Worm (Caenorhabditis elegans) whole organism, L4 larva: ENCODE measurements around the gene dpl-1.

Experiments
- D1046.2 ChIP-seq: fragments of 200-800 bp; sonication (Bioruptor generic); IDR thresholded peaks from 2 replicates; pipeline ENCODE4 v1.3.6; 2022; ENCODE audit warnings: missing genetic modification characterization, missing compliant biosample characterization
- F37D6.2 ChIP-seq: sonication (generic microtip); optimal IDR thresholded peaks from 2 replicates; lab custom pipeline; 2016; ENCODE audit warnings: mild to moderate bottlenecking, missing genetic modification characterization, missing compliant biosample characterization
- F49E8.2 ChIP-seq: sonication (generic microtip); optimal IDR thresholded peaks from 2 replicates; lab custom pipeline; 2016; ENCODE audit warnings: missing compliant biosample characterization, mild to moderate bottlenecking, missing genetic modification characterization, borderline replicate concordance
- T20F7.1 ChIP-seq: fragments of 200-800 bp; sonication (Bioruptor generic); optimal IDR thresholded peaks from 2 replicates; lab custom pipeline; 2018; ENCODE audit warnings: mild to moderate bottlenecking, missing genetic modification characterization, missing compliant biosample characterization
- T26A8.4 ChIP-seq: fragments of 200-800 bp; sonication (Bioruptor generic); IDR thresholded peaks from 2 replicates; pipeline ENCODE4 v1.3.6; 2022; ENCODE audit warnings: missing genetic modification characterization, missing compliant biosample characterization
- Y105C5A.15 ChIP-seq: fragments of 200-800 bp; sonication (Bioruptor generic); IDR thresholded peaks from 2 replicates; pipeline ENCODE4 v1.3.6; 2022; ENCODE audit warnings: missing genetic modification characterization, missing compliant biosample characterization
- Y48G9A.11 ChIP-seq: fragments of 200-800 bp; sonication (Bioruptor generic); IDR thresholded peaks from 2 replicates; pipeline ENCODE4 v1.3.6; 2022; ENCODE audit warnings: missing genetic modification reagents, missing genetic modification characterization, missing compliant biosample characterization
- ZK337.2 ChIP-seq: fragments of 200-800 bp; sonication (Bioruptor generic); IDR thresholded peaks from 2 replicates; pipeline ENCODE4 v1.3.6; 2022; ENCODE audit warnings: missing genetic modification reagents, missing genetic modification characterization, missing compliant biosample characterization
- ZK546.5 ChIP-seq, 2 experiments: sonication (generic microtip); optimal IDR thresholded peaks; 2 replicates each; lab custom pipeline; 2017; ENCODE audit warnings: missing biosample characterization in 2 of 2, missing genetic modification characterization in 2 of 2
- ceh-28 ChIP-seq: fragments of 150-350 bp; optimal IDR thresholded peaks from 2 replicates; lab custom pipeline; 2014; ENCODE audit warnings: missing biosample characterization, missing genetic modification reagents, missing genetic modification characterization
- ces-1 ChIP-seq: fragments of 150-350 bp; sonication (generic microtip); optimal IDR thresholded peaks from 4 replicates; lab custom pipeline; 2014; ENCODE audit warnings: missing biosample characterization, missing genetic modification reagents, missing genetic modification characterization
- cey-2 ChIP-seq: sonication (generic microtip); optimal IDR thresholded peaks from 3 replicates; lab custom pipeline; 2017; ENCODE audit warnings: missing genetic modification characterization, mild to moderate bottlenecking, missing compliant biosample characterization, antibody characterized with exemption, borderline replicate concordance; ENCODE audit not compliant: insufficient read depth
- daf-12 ChIP-seq: fragments of 150-350 bp; optimal IDR thresholded peaks from 2 replicates; lab custom pipeline; 2014; ENCODE audit warnings: missing biosample characterization, missing genetic modification reagents, missing genetic modification characterization
- daf-16 ChIP-seq, 3 experiments: sonication (generic microtip); optimal IDR thresholded peaks; 2 replicates each; lab custom pipeline; 2016 to 2017; ENCODE audit warnings: missing genetic modification characterization in 3 of 3, missing genetic modification reagents in 3 of 3, mild to moderate bottlenecking in 2 of 3, missing compliant biosample characterization in 2 of 3, missing biosample characterization in 1 of 3, moderate library complexity in 1 of 3
- daf-8 ChIP-seq: fragments of 200-800 bp; sonication (Bioruptor generic); IDR thresholded peaks from 2 replicates; pipeline ENCODE4 v1.3.6; 2022; ENCODE audit warnings: missing genetic modification characterization, missing compliant biosample characterization
- dmd-8 ChIP-seq: fragments of 200-800 bp; sonication (Bioruptor generic); IDR thresholded peaks from 2 replicates; pipeline ENCODE4 v1.3.6; 2022; ENCODE audit warnings: missing genetic modification characterization, missing compliant biosample characterization
- duxl-1 ChIP-seq: sonication (generic microtip); optimal IDR thresholded peaks from 2 replicates; lab custom pipeline; 2016; ENCODE audit warnings: mild to moderate bottlenecking, missing genetic modification characterization, moderate library complexity, missing compliant biosample characterization; ENCODE audit not compliant: poor library complexity
- egl-43 ChIP-seq: fragments of 200-800 bp; sonication (Bioruptor generic); IDR thresholded peaks from 2 replicates; pipeline ENCODE4 v1.3.6; 2022; ENCODE audit warnings: missing genetic modification reagents, missing genetic modification characterization, missing compliant biosample characterization
- fkh-10 ChIP-seq: fragments of 150-350 bp; optimal IDR thresholded peaks from 2 replicates; lab custom pipeline; 2014; ENCODE audit warnings: missing biosample characterization, missing genetic modification reagents, missing genetic modification characterization
- hlh-30 ChIP-seq: sonication (generic microtip); optimal IDR thresholded peaks from 2 replicates; lab custom pipeline; 2017; ENCODE audit warnings: antibody characterized with exemption, mild to moderate bottlenecking, missing genetic modification characterization, missing compliant biosample characterization; ENCODE audit not compliant: insufficient read depth
- lin-1 ChIP-seq: fragments of 200-800 bp; sonication (Bioruptor generic); IDR thresholded peaks from 2 replicates; pipeline ENCODE4 v1.3.6; 2022; ENCODE audit warnings: missing genetic modification reagents, missing genetic modification characterization, missing compliant biosample characterization
- lin-13 ChIP-seq: fragments of 150-350 bp; optimal IDR thresholded peaks from 2 replicates; lab custom pipeline; 2014; ENCODE audit warnings: missing biosample characterization, missing genetic modification reagents, missing genetic modification characterization
- lin-15B ChIP-seq: fragments of 150-350 bp; sonication (generic microtip); optimal IDR thresholded peaks from 3 replicates; lab custom pipeline; 2014; ENCODE audit warnings: missing biosample characterization, missing genetic modification characterization
- lin-38 ChIP-seq: fragments of 200-800 bp; sonication (Bioruptor generic); IDR thresholded peaks from 2 replicates; pipeline ENCODE4 v1.3.6; 2022; ENCODE audit warnings: missing genetic modification reagents, missing genetic modification characterization, missing compliant biosample characterization
- lir-3 ChIP-seq: sonication (generic microtip); optimal IDR thresholded peaks from 2 replicates; lab custom pipeline; 2016; ENCODE audit warnings: mild to moderate bottlenecking, missing genetic modification characterization, missing compliant biosample characterization
- mes-2 ChIP-seq: sonication (generic microtip); optimal IDR thresholded peaks from 2 replicates; lab custom pipeline; 2016; ENCODE audit warnings: missing genotype, mild to moderate bottlenecking, missing genetic modification characterization, missing compliant biosample characterization; ENCODE audit not compliant: poor library complexity, severe bottlenecking
- mxl-2 ChIP-seq: fragments of 200-800 bp; sonication (Bioruptor generic); conservative IDR thresholded peaks from 2 replicates; pipeline ENCODE4 v1.3.6; 2022; ENCODE audit warnings: missing genetic modification reagents, missing genetic modification characterization, missing compliant biosample characterization
- mxl-3 ChIP-seq: fragments of 200-800 bp; sonication (Bioruptor generic); optimal IDR thresholded peaks from 2 replicates; lab custom pipeline; 2018; ENCODE audit warnings: mild to moderate bottlenecking, missing genetic modification characterization, missing compliant biosample characterization
- nhr-102 ChIP-seq: sonication (generic microtip); optimal IDR thresholded peaks from 2 replicates; lab custom pipeline; 2016; ENCODE audit warnings: mild to moderate bottlenecking, missing genetic modification characterization, moderate library complexity, missing compliant biosample characterization
- nhr-11 ChIP-seq: fragments of 150-350 bp; optimal IDR thresholded peaks from 2 replicates; lab custom pipeline; 2014; ENCODE audit warnings: missing biosample characterization, missing genetic modification characterization
- nhr-25 ChIP-seq: sonication (generic microtip); optimal IDR thresholded peaks from 2 replicates; lab custom pipeline; 2017; ENCODE audit warnings: missing genetic modification characterization, mild to moderate bottlenecking, missing compliant biosample characterization, antibody characterized with exemption, moderate library complexity, borderline replicate concordance; ENCODE audit not compliant: insufficient read depth
- nhr-28 ChIP-seq: fragments of 150-350 bp; optimal IDR thresholded peaks from 2 replicates; lab custom pipeline; 2014; ENCODE audit warnings: missing biosample characterization, missing genetic modification characterization
- nhr-41 ChIP-seq: fragments of 200-800 bp; sonication (Bioruptor generic); IDR thresholded peaks from 2 replicates; pipeline ENCODE4 v1.3.6; 2022; ENCODE audit warnings: missing genetic modification reagents, missing genetic modification characterization, missing compliant biosample characterization
- nhr-42 ChIP-seq: fragments of 200-800 bp; sonication (Bioruptor generic); IDR thresholded peaks from 2 replicates; pipeline ENCODE4 v1.3.6; 2022; ENCODE audit warnings: missing genetic modification characterization, missing compliant biosample characterization
- nhr-48 ChIP-seq: sonication (generic microtip); optimal IDR thresholded peaks from 2 replicates; lab custom pipeline; 2016; ENCODE audit warnings: mild to moderate bottlenecking, missing genetic modification characterization, missing compliant biosample characterization
- rbr-2 ChIP-seq: sonication (generic microtip); optimal IDR thresholded peaks from 2 replicates; lab custom pipeline; 2016; ENCODE audit warnings: missing genotype, missing genetic modification characterization, missing compliant biosample characterization
- sdz-12 ChIP-seq: fragments of 200-800 bp; sonication (Bioruptor generic); optimal IDR thresholded peaks from 2 replicates; lab custom pipeline; 2018; ENCODE audit warnings: mild to moderate bottlenecking, missing genetic modification characterization, missing compliant biosample characterization
- skn-1 ChIP-seq: fragments of 150-350 bp; optimal IDR thresholded peaks from 2 replicates; lab custom pipeline; 2014; ENCODE audit warnings: missing biosample characterization, missing genetic modification characterization
- snpc-4 ChIP-seq: fragments of 150-350 bp; optimal IDR thresholded peaks from 2 replicates; lab custom pipeline; 2014; ENCODE audit warnings: missing biosample characterization, missing genetic modification characterization
- tag-97 ChIP-seq: fragments of 200-800 bp; sonication (Bioruptor generic); IDR thresholded peaks from 2 replicates; pipeline ENCODE4 v1.3.6; 2022; ENCODE audit warnings: missing genetic modification characterization, missing compliant biosample characterization
- unc-62 ChIP-seq, 3 experiments: fragments of 150-350 bp in 1 of 3; sonication (generic microtip); optimal IDR thresholded peaks in 2 of 3; peaks in 1 of 3; 1 replicate in 1 of 3; 2 replicates in 2 of 3; lab custom pipeline; 2014 to 2017; ENCODE audit warnings: missing biosample characterization in 3 of 3, missing genetic modification characterization in 3 of 3, missing genetic modification reagents in 3 of 3, missing genotype in 1 of 3
- vab-7 ChIP-seq: fragments of 200-800 bp; sonication (Bioruptor generic); IDR thresholded peaks from 2 replicates; pipeline ENCODE4 v1.3.6; 2022; ENCODE audit warnings: missing genetic modification reagents, missing genetic modification characterization, missing compliant biosample characterization
- zag-1 ChIP-seq: fragments of 150-350 bp; optimal IDR thresholded peaks from 2 replicates; lab custom pipeline; 2014; ENCODE audit warnings: missing biosample characterization, missing genetic modification characterization
- zfp-3 ChIP-seq: fragments of 200-800 bp; sonication (Bioruptor generic); conservative IDR thresholded peaks from 2 replicates; pipeline ENCODE4 v1.3.6; 2022; ENCODE audit warnings: missing genetic modification reagents, missing genetic modification characterization, missing compliant biosample characterization
- ztf-11 ChIP-seq: fragments of 150-350 bp; optimal IDR thresholded peaks from 2 replicates; lab custom pipeline; 2014; ENCODE audit warnings: missing biosample characterization, missing genetic modification characterization

dpl-1 gene

ce11 chrII:9197212-9197611 lies 27.5 kb downstream of the dpl-1 start, which contains the start of gene let-23 (continued):
- TF ChIP-seq mxl-3 = no peak

ce11 chrII:9210076-9210475 lies 40.4 kb downstream of the dpl-1 start, which contains the start of gene ZK1067.4:
ZK1067.4 (plus strand) TSS chrII:9210376.
- TF ChIP-seq D1046.2 (GFP tag; lab: Robert Waterston, UW) (no peak), fkh-10 (GFP tag; lab: Kevin White, UChicago) (no peak), unc-62 (GFP tag; optimal IDR thresholded peaks at IDR 0.05 in 1 of 2; lab: Kevin White, UChicago) (peak in 1 of 2 experiments; percentile 50), unc-62 (tag; optimal IDR thresholded peaks at IDR 0.05; lab: Kevin White, UChicago) (no peak)

ce11 chrII:9211684-9212083 lies 42.0 kb downstream of the dpl-1 start:
- TF ChIP-seq rbr-2 (tag; lab: Kevin White, UChicago) = peak; percentile 23
- TF ChIP-seq mes-2 (tag; lab: Kevin White, UChicago) = peak; percentile 82
- TF ChIP-seq skn-1 = no peak
- no peak for TF ChIP-seq cey-2 (tag; lab: Kevin White, UChicago)
- TF ChIP-seq ZK546.5 (tag; optimal IDR thresholded peaks at IDR 0.05; lab: Kevin White, UChicago) = no peak
- TF ChIP-seq nhr-102 (tag; lab: Kevin White, UChicago) = peak; percentile 59
- TF ChIP-seq nhr-25 (tag; lab: Kevin White, UChicago) = no peak
- TF ChIP-seq zfp-3 (GFP tag; lab: Robert Waterston, UW) = no peak
- no peak for TF ChIP-seq Y105C5A.15
- TF ChIP-seq daf-8 (GFP tag; lab: Robert Waterston, UW) = no peak
- no peak for TF ChIP-seq sdz-12
- peak; percentile 56 to 75 for TF ChIP-seq daf-16 (GFP tag; optimal IDR thresholded peaks at IDR 0.05; lab: Kevin White, UChicago)
- peak; percentile 57 for TF ChIP-seq daf-16 (tag; optimal IDR thresholded peaks at IDR 0.05; lab: Kevin White, UChicago)
- no peak for TF ChIP-seq lin-15B (tag; lab: Kevin White, UChicago)
- no peak for TF ChIP-seq mxl-2 (GFP tag; lab: Robert Waterston, UW)
- peak; percentile 83 for TF ChIP-seq egl-43 (GFP tag; lab: Robert Waterston, UW)
- TF ChIP-seq dmd-8 (GFP tag; lab: Robert Waterston, UW) = no peak; the same call in 1 of the 2 replicates
- TF ChIP-seq nhr-11 (tag; lab: Kevin White, UChicago) = no peak
- TF ChIP-seq lin-1 (GFP tag; lab: Robert Waterston, UW) = peak; percentile 62
- peak; percentile 30 for TF ChIP-seq F49E8.2
- no peak for TF ChIP-seq nhr-28 (tag; lab: Kevin White, UChicago)
- peak in 1 of 2 experiments; percentile 48 for TF ChIP-seq unc-62 (GFP tag; optimal IDR thresholded peaks at IDR 0.05 in 1 of 2; lab: Kevin White, UChicago)
- no peak for TF ChIP-seq unc-62 (tag; optimal IDR thresholded peaks at IDR 0.05; lab: Kevin White, UChicago)
- TF ChIP-seq nhr-41 (GFP tag; lab: Robert Waterston, UW) = no peak
- TF ChIP-seq F37D6.2 (tag; lab: Kevin White, UChicago) = no peak
- TF ChIP-seq T20F7.1 (GFP tag; lab: Kevin White, UChicago) = no peak
- no peak for TF ChIP-seq ces-1
- TF ChIP-seq T26A8.4 = peak; percentile 86
- TF ChIP-seq lin-38 (GFP tag; lab: Robert Waterston, UW) = peak; percentile 76
- peak; percentile 80 for TF ChIP-seq Y48G9A.11 (GFP tag; lab: Robert Waterston, UW)
- peak; percentile 78 for TF ChIP-seq duxl-1 (tag; lab: Kevin White, UChicago)
- TF ChIP-seq hlh-30 (tag; lab: Kevin White, UChicago) = peak; percentile 43
- peak; percentile 83 for TF ChIP-seq snpc-4 (tag; lab: Kevin White, UChicago)
- TF ChIP-seq lin-13 (GFP tag; lab: Kevin White, UChicago) = peak; percentile 12
- TF ChIP-seq daf-12 (tag; lab: Kevin White, UChicago) = no peak
- no peak for TF ChIP-seq ceh-28 (tag; lab: Kevin White, UChicago)
- TF ChIP-seq ztf-11 = no peak
- 0 out of 2 replicates have a peak, but pooled peaks have one; percentile 64 for TF ChIP-seq nhr-42 (GFP tag; lab: Robert Waterston, UW)
- no peak for TF ChIP-seq tag-97 (GFP tag; lab: Robert Waterston, UW)
- no peak for TF ChIP-seq zag-1 (tag; lab: Kevin White, UChicago)
- TF ChIP-seq nhr-48 = peak; percentile 28
- TF ChIP-seq ZK337.2 = no peak
- peak; percentile 65; the same call in 1 of the 2 replicates for TF ChIP-seq vab-7
- no peak for TF ChIP-seq lir-3 (tag; lab: Kevin White, UChicago)
